Worm (Caenorhabditis elegans): ENCODE measurements around the gene F57G8.7.

Gene F57G8.7

ce11 chrV:16322155-16322554 is 6.8 kb upstream of the F57G8.7 start:
- TF ChIP-seq sma-9 (GFP tag; optimal IDR thresholded peaks at IDR 0.05) (no peak), sma-9 (tag; optimal IDR thresholded peaks at IDR 0.05) (no peak), lin-11 (tag; optimal IDR thresholded peaks at IDR 0.05) (no peak), mbf-1 (tag; optimal IDR thresholded peaks at IDR 0.05) (no peak), egl-27 (tag; optimal IDR thresholded peaks at IDR 0.05) (no peak), nhr-23 (tag; optimal IDR thresholded peaks at IDR 0.05) (no peak), ceh-16 (tag; optimal IDR thresholded peaks at IDR 0.05) (no peak), mdl-1 (tag; optimal IDR thresholded peaks at IDR 0.05) (no peak), ZK546.5 (tag; optimal IDR thresholded peaks at IDR 0.05) (no peak), unc-55 (GFP tag; optimal IDR thresholded peaks at IDR 0.05) (no peak), dmd-4 (tag; optimal IDR thresholded peaks at IDR 0.05) (no peak), sma-3 (GFP tag; optimal IDR thresholded peaks at IDR 0.05) (no peak), mab-5 (tag; optimal IDR thresholded peaks at IDR 0.05) (no peak), fos-1 (tag; optimal IDR thresholded peaks at IDR 0.05) (no peak), elt-3 (tag; optimal IDR thresholded peaks at IDR 0.05) (no peak), peb-1 (tag; optimal IDR thresholded peaks at IDR 0.05) (no peak), crh-2 (tag; optimal IDR thresholded peaks at IDR 0.05) (no peak), nhr-77 (tag; optimal IDR thresholded peaks at IDR 0.05) (no peak)

- TF ChIP-seq Y55F3AM.14 (GFP tag; optimal IDR thresholded peaks at IDR 0.05) (no peak), R02D3.7 (tag; optimal IDR thresholded peaks at IDR 0.05) (no peak), sem-4 (tag; optimal IDR thresholded peaks at IDR 0.05) (no peak), ceh-82 (tag; optimal IDR thresholded peaks at IDR 0.05) (no peak), lin-13 (GFP tag; optimal IDR thresholded peaks at IDR 0.05) (no peak), dmd-4 (tag; optimal IDR thresholded peaks at IDR 0.05) (no peak), nhr-12 (tag; optimal IDR thresholded peaks at IDR 0.05) (no peak), sma-3 (GFP tag; optimal IDR thresholded peaks at IDR 0.05) (no peak), elt-1 (tag; optimal IDR thresholded peaks at IDR 0.05) (no peak), mdl-1 (tag; optimal IDR thresholded peaks at IDR 0.05) (no peak), ztf-11 (tag; optimal IDR thresholded peaks at IDR 0.05) (no peak), zag-1 (tag; optimal IDR thresholded peaks at IDR 0.05) (no peak)
Observed at ce11 chrV:16333412-16333811, 4.5 kb downstream of the F57G8.7 start, which contains the start of gene srh-167. TSS of gene srh-167 (plus strand) at chrV:16333712.

DNA sequence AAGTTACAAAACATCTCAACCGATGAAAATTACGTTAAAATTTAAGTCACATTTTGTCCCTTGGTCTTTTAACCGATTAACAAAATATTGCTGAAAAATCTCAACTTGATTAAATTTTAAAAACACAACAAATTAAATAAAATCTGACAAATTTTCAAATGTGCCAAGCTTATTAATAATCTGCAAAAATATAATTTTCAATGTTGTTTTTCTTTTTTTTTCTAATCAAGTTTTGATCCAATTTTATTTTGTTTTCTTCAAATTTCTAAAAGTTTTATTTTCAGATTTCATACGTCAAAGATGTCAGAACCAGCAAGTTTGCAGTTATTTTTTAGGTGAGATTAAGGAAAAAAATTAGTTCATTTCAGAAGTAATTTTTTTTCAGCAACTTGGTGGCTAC is 7.4 kb downstream of the F57G8.7 start, which contains the start of gene srw-87:
TSS of gene srw-87 (plus strand) at position 301 of the 400 bp plus-strand sequence.
- TF ChIP-seq elt-1 (tag; optimal IDR thresholded peaks at IDR 0.05) = no peak
- no peak for TF ChIP-seq nhr-23 (tag; optimal IDR thresholded peaks at IDR 0.05)
- no peak for TF ChIP-seq F13H6.1 (tag; optimal IDR thresholded peaks at IDR 0.05)
- TF ChIP-seq skn-1 (tag; optimal IDR thresholded peaks at IDR 0.05) = no peak
- no peak for TF ChIP-seq fos-1 (tag; optimal IDR thresholded peaks at IDR 0.05)
- no peak for TF ChIP-seq ztf-4 (tag; optimal IDR thresholded peaks at IDR 0.05)
- no peak for TF ChIP-seq unc-55 (GFP tag; optimal IDR thresholded peaks at IDR 0.05)
- TF ChIP-seq crh-2 (tag; optimal IDR thresholded peaks at IDR 0.05) = no peak
- no peak for TF ChIP-seq nhr-10 (tag; optimal IDR thresholded peaks at IDR 0.05)
- no peak for TF ChIP-seq lin-39 (tag; optimal IDR thresholded peaks at IDR 0.05)
- TF ChIP-seq nhr-11 (tag; optimal IDR thresholded peaks at IDR 0.05) = no peak
- no peak for TF ChIP-seq sma-9 (GFP tag; optimal IDR thresholded peaks at IDR 0.05)
- TF ChIP-seq sma-9 (tag; optimal IDR thresholded peaks at IDR 0.05) = no peak

DNA sequence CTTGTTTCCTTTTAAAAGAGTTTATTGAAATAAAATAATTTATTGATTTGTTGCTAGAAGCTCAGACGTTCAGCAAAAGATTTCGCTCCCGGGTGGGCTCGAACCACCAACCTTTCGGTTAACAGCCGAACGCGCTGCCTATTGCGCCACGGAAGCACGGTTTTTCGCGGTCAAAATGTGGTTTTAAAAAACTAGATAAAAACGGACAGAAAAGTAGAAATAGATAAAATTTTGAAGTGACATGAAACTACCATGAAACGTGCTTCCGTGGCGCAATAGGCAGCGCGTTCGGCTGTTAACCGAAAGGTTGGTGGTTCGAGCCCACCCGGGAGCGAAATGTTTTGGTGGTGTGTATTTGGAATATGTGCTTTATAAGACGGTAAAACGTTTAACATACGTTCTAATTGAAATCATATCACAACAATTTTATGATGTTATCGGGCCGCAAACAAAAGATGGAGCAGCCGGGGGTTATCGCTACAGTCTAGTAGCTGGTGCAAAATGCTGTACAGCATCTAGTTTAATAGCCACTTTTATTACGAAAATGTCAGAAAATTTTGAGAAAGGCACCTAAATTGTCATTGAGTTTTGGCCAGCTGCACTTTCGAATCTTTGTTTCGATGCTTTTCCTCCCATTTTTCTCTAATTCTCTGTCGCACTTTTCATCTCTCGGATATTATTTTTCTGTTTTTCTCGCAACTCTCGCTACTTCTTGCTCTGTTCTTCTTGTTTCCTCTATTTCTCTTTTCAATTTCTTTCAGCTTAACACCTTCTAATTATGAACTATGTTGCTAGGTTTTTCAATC is 9.5 kb downstream of the F57G8.7 start, which contains the start of gene slc-9B.2:
TSS of gene slc-9B.2 (plus strand) at position 756 of the 806 bp plus-strand sequence.
- TF ChIP-seq unc-55 (GFP tag; optimal IDR thresholded peaks at IDR 0.05) = peak; percentile 63

DNA sequence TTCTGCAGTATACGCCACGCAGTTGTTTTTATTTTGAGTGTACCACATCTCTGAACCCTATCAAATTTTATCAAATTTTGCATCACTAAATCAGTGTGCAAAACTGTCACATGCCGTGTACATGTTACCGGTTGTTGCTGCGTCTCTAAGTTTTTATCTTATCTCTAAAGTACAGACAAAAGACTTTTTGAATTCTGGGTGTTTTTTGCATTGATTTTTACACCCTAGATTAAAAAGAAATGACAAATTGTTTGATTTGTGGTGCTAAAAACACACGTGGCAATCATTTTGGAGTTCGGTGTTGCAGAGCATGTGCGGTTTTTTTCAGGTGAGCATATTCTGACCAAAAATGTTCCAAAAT is 13.3 kb downstream of the F57G8.7 start, which contains the start of gene nhr-193:
TSS of gene nhr-193 (plus strand) at position 51 of the 361 bp plus-strand sequence.
- TF ChIP-seq fos-1 (tag; optimal IDR thresholded peaks at IDR 0.05) (peak; percentile 8), sma-9 (GFP tag; optimal IDR thresholded peaks at IDR 0.05) (peak; percentile 48), sma-9 (tag; optimal IDR thresholded peaks at IDR 0.05) (no peak), crh-2 (tag; optimal IDR thresholded peaks at IDR 0.05) (peak; percentile 15), skn-1 (tag; optimal IDR thresholded peaks at IDR 0.05) (no peak), ztf-1 (GFP tag; conservative IDR thresholded peaks at IDR 0.05) (no peak), nhr-11 (tag; optimal IDR thresholded peaks at IDR 0.05) (no peak), nhr-21 (tag; optimal IDR thresholded peaks at IDR 0.05) (no peak), ceh-82 (tag; optimal IDR thresholded peaks at IDR 0.05) (no peak), mbf-1 (tag; optimal IDR thresholded peaks at IDR 0.05) (no peak)

Data from whole organism, L2 larva.